Fruit fly (Drosophila melanogaster): ENCODE results near the gene PolI.

The PolI gene

DNA sequence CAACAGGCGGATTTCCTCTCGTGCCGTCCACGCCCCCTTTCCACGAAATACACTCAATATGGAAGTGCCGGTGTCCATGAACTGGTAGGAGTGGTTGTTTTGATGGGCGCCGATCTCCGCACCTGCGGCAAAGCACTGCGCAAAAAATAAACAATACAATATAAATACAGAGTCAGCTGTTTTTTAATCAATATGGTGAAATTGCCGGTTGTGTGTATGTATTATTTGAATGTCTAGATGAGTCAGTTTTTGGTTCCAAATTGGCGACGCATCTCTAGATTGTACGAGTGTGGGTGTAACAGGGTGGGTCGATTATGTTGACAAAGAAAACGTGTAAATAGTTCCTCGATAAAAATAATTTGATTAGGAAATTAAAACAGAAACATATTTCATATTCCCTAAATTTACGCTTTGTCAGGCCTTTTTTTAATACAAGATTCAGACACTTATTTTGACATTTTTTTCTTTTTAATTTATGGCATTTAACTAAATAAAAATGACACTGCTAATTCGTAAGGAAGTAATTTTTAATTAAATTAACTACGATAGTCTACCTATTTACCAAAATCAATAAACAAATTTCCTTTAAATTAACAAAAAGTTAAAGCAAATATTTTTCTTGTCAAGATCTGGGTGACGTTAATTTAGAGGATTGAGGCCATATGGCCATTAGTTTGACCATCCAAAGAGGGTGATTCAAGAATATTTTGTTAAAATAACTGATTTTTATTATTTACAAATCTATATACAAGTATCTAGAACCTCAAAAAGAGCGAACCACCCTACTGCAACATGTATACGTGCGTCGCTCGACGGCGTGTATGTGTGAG, 6.4 kb downstream of the PolI start (continued):
- TF ChIP-seq wek (GFP tag; optimal IDR thresholded peaks at IDR 0.05) (no peak), CG12659 (GFP tag; optimal IDR thresholded peaks at IDR 0.05) (peak; percentile 95), CG8924 (tag; optimal IDR thresholded peaks at IDR 0.05) (peak; percentile 95), cwo (GFP tag; optimal IDR thresholded peaks at IDR 0.05) (peak; percentile 87), Doc2 (GFP tag; IDR thresholded peaks at IDR 0.05) (no peak), unc-4 (GFP tag; IDR thresholded peaks at IDR 0.05; ENCODE audit: partially characterized antibody) (no peak), usp (GFP tag; optimal IDR thresholded peaks at IDR 0.05) (no peak), CG2202 (tag; optimal IDR thresholded peaks at IDR 0.05) (peak; percentile 51), hth (optimal IDR thresholded peaks at IDR 0.05) (no peak), crp (GFP tag; optimal IDR thresholded peaks at IDR 0.05) (peak in 1 of 2 experiments; percentile 79), Taf1 (GFP tag; IDR thresholded peaks at IDR 0.05) (peak; percentile 62; the same call in 1 of the 2 replicates), jing (GFP tag; optimal IDR thresholded peaks at IDR 0.05) (peak; percentile 50), abd-A (tag; optimal IDR thresholded peaks at IDR 0.05) (no peak), CG6654 (GFP tag; optimal IDR thresholded peaks at IDR 0.05) (peak; percentile 79), slp2 (GFP tag; optimal IDR thresholded peaks at IDR 0.05) (peak; percentile 83), Blimp-1 (GFP tag; optimal IDR thresholded peaks at IDR 0.05) (peak; percentile 82), Scr (GFP tag; IDR thresholded peaks at IDR 0.05; ENCODE audit: partially characterized antibody) (no peak), slbo (GFP tag; IDR thresholded peaks at IDR 0.05) (peak; percentile 73), ap (GFP tag; IDR thresholded peaks at IDR 0.05) (peak; percentile 60), CG6854 (GFP tag; optimal IDR thresholded peaks at IDR 0.05) (peak; percentile 92), sima (GFP tag; optimal IDR thresholded peaks at IDR 0.05) (peak; percentile 61), maf-S (GFP tag; optimal IDR thresholded peaks at IDR 0.05) (peak; percentile 65), CG10979 (tag; optimal IDR thresholded peaks at IDR 0.05) (peak; percentile 90), Dip2 (GFP tag; IDR thresholded peaks at IDR 0.05) (no peak), YL-1 (GFP tag; optimal IDR thresholded peaks at IDR 0.05) (no peak), da (GFP tag; optimal IDR thresholded peaks at IDR 0.05) (no peak), Gsc (GFP tag; IDR thresholded peaks at IDR 0.05) (no peak), crc (GFP tag; optimal IDR thresholded peaks at IDR 0.05) (peak; percentile 78), CG3407 (GFP tag; optimal IDR thresholded peaks at IDR 0.05) (peak; percentile 80), CG14667 (GFP tag; IDR thresholded peaks at IDR 0.05) (peak; percentile 41; the same call in 1 of the 2 replicates), CG10321 (GFP tag; IDR thresholded peaks at IDR 0.05) (no peak), gfzf (GFP tag; optimal IDR thresholded peaks at IDR 0.05) (no peak), CG10431 (GFP tag; optimal IDR thresholded peaks at IDR 0.05) (peak; percentile 83), phol (tag; optimal IDR thresholded peaks at IDR 0.05) (peak; percentile 62), slou (GFP tag; optimal IDR thresholded peaks at IDR 0.05) (peak; percentile 69), CG13424 (tag; optimal IDR thresholded peaks at IDR 0.05) (peak; percentile 94), CG12744 (GFP tag; optimal IDR thresholded peaks at IDR 0.05) (peak; percentile 82), Pdp1 (GFP tag; optimal IDR thresholded peaks at IDR 0.05) (peak; percentile 62 to 77), unpg (GFP tag; optimal IDR thresholded peaks at IDR 0.05) (peak; percentile 81), Chrac-16 (GFP tag; optimal IDR thresholded peaks at IDR 0.05) (peak; percentile 78), PHDP (tag; optimal IDR thresholded peaks at IDR 0.05) (peak; percentile 90), CG1233 (GFP tag; optimal IDR thresholded peaks at IDR 0.05) (peak; percentile 93), CG11560 (tag; IDR thresholded peaks at IDR 0.05) (peak; percentile 62; the same call in 1 of the 3 replicates), Nf-YA (GFP tag; IDR thresholded peaks at IDR 0.05) (peak; percentile 50; the same call in 1 of the 2 replicates), CG8089 (GFP tag; optimal IDR thresholded peaks at IDR 0.05) (peak; percentile 52), Hsf (GFP tag; optimal IDR thresholded peaks at IDR 0.05) (peak; percentile 81), CG8388 (GFP tag; optimal IDR thresholded peaks at IDR 0.05) (peak; percentile 87), Hr78 (GFP tag; optimal IDR thresholded peaks at IDR 0.05) (peak in 1 of 2 experiments; percentile 87)
